Worm (Caenorhabditis elegans): ENCODE measurements around the gene Y37D8A.29.

The Y37D8A.29 gene

ce11 chrIII:12904987-12905541 is 13.6 kb upstream of the Y37D8A.29 start, which contains the start of gene cox-5A (continued):
- TF ChIP-seq ceh-27 (GFP tag; optimal IDR thresholded peaks at IDR 0.05) (peak; percentile 99), hmg-1.2 (GFP tag; IDR thresholded peaks at IDR 0.05) (peak; percentile 92), snpc-1.1 (tag; optimal IDR thresholded peaks at IDR 0.05; ENCODE audit: insufficient read depth) (peak; percentile 90), him-1 (tag; optimal IDR thresholded peaks at IDR 0.05) (peak; percentile 75), tbp1 (GFP tag; optimal IDR thresholded peaks at IDR 0.05) (peak; percentile 80), fkh-3 (tag; optimal IDR thresholded peaks at IDR 0.05) (no peak), die-1 (tag; optimal IDR thresholded peaks at IDR 0.05) (peak; percentile 62), rcor-1 (GFP tag; IDR thresholded peaks at IDR 0.05) (peak; percentile 98), egl-44 (GFP tag; IDR thresholded peaks at IDR 0.05) (peak; percentile 77), mxl-1 (tag; optimal IDR thresholded peaks at IDR 0.05) (no peak), athp-1 (tag; optimal IDR thresholded peaks at IDR 0.05) (peak; percentile 98), C17E4.6 (GFP tag; IDR thresholded peaks at IDR 0.05) (peak; percentile 96), F57C9.4 (tag; optimal IDR thresholded peaks at IDR 0.05) (peak; percentile 93), hrde-1 (tag; optimal IDR thresholded peaks at IDR 0.05; ENCODE audit: borderline replicate concordance) (peak; percentile 69), dox-1 (GFP tag; IDR thresholded peaks at IDR 0.05) (peak; percentile 99), Y79H2A.3 (GFP tag; conservative IDR thresholded peaks at IDR 0.05) (peak; percentile 88), lin-54 (GFP tag; optimal IDR thresholded peaks at IDR 0.05) (peak; percentile 100), F33H1.4 (GFP tag; IDR thresholded peaks at IDR 0.05) (peak; percentile 87), pbrm-1 (GFP tag; IDR thresholded peaks at IDR 0.05) (peak; percentile 99), Y53F4B.3 (GFP tag; IDR thresholded peaks at IDR 0.05) (peak; percentile 47; the same call in 1 of the 2 replicates), unc-130 (GFP tag; optimal IDR thresholded peaks at IDR 0.05) (peak; percentile 87), Y53G8AR.9 (GFP tag; conservative IDR thresholded peaks at IDR 0.05) (peak; percentile 100), ztf-25 (GFP tag; IDR thresholded peaks at IDR 0.05) (peak; percentile 72; the same call in 1 of the 2 replicates), lin-35 (GFP tag; optimal IDR thresholded peaks at IDR 0.05) (peak; percentile 78 to 99 (median 94)), ets-4 (GFP tag; optimal IDR thresholded peaks at IDR 0.05) (peak; percentile 88), F49E8.2 (tag; optimal IDR thresholded peaks at IDR 0.05; ENCODE audit: insufficient read depth) (peak; percentile 93), ccch-3 (GFP tag; optimal IDR thresholded peaks at IDR 0.05) (no peak), bed-1 (GFP tag; IDR thresholded peaks at IDR 0.05) (no peak), lir-1 (GFP tag; conservative IDR thresholded peaks at IDR 0.05) (peak; percentile 96), nhr-90 (tag; optimal IDR thresholded peaks at IDR 0.05) (peak; percentile 79), F22D6.2 (tag; optimal IDR thresholded peaks at IDR 0.05) (peak; percentile 93), cebp-2 (GFP tag; IDR thresholded peaks at IDR 0.05) (0 out of 2 replicates have a peak, but pooled peaks have one; percentile 50), K12H6.12 (tag; optimal IDR thresholded peaks at IDR 0.05) (peak; percentile 98), ztf-18 (tag; optimal IDR thresholded peaks at IDR 0.05) (peak; percentile 86), egl-18 (GFP tag; IDR thresholded peaks at IDR 0.05) (peak; percentile 92), repo-1 (tag; optimal IDR thresholded peaks at IDR 0.05) (peak; percentile 99), madf-6 (GFP tag; IDR thresholded peaks at IDR 0.05) (peak; percentile 97), tbx-9 (tag; optimal IDR thresholded peaks at IDR 0.05; ENCODE audit: borderline replicate concordance) (no peak), snpc-3.4 (tag; optimal IDR thresholded peaks at IDR 0.05) (peak; percentile 98), ZK185.1 (tag; optimal IDR thresholded peaks at IDR 0.05; ENCODE audit: poor library complexity, severe bottlenecking) (peak; percentile 98), gei-17 (GFP tag; optimal IDR thresholded peaks at IDR 0.05) (peak; percentile 92), B0261.1 (tag; optimal IDR thresholded peaks at IDR 0.05) (peak; percentile 26), nfyb-1 (GFP tag; IDR thresholded peaks at IDR 0.05) (peak; percentile 99), rpc-1 (optimal IDR thresholded peaks at IDR 0.05) (peak; percentile 38), rpc-1 (tag; optimal IDR thresholded peaks at IDR 0.05) (no peak), lsl-1 (GFP tag; optimal IDR thresholded peaks at IDR 0.05) (peak; percentile 99), ceh-79 (tag; optimal IDR thresholded peaks at IDR 0.05) (peak; percentile 87), nfya-2 (GFP tag; IDR thresholded peaks at IDR 0.05) (peak; percentile 85; the same call in 1 of the 2 replicates)
